Fruit fly (Drosophila melanogaster): ENCODE results near the gene CG17782.
A peak's percentile ranks its signal among the peaks of the same experiment; 100 is the strongest.

The CG17782 gene

dm6 chr3R:24372662-24373061 lies at the start of gene CG17782:
CG17782 (minus strand) TSS chr3R:24372762.
- TF ChIP-seq NC2α (GFP tag; optimal IDR thresholded peaks at IDR 0.05) (no peak), eyg (GFP tag; optimal IDR thresholded peaks at IDR 0.05) (no peak), sc (optimal IDR thresholded peaks at IDR 0.05) (no peak), sc (GFP tag; optimal IDR thresholded peaks at IDR 0.05) (no peak), dysf (GFP tag; IDR thresholded peaks at IDR 0.05) (no peak), CG10979 (tag; optimal IDR thresholded peaks at IDR 0.05) (no peak), unc-4 (GFP tag; IDR thresholded peaks at IDR 0.05; ENCODE audit: partially characterized antibody) (no peak), Ada2b (GFP tag; IDR thresholded peaks at IDR 0.05) (no peak), CG10431 (GFP tag; optimal IDR thresholded peaks at IDR 0.05) (no peak), CG17328 (GFP tag; IDR thresholded peaks at IDR 0.05) (no peak), hb (GFP tag; IDR thresholded peaks at IDR 0.05; ENCODE audit: partially characterized antibody) (no peak), CG34422 (GFP tag; IDR thresholded peaks at IDR 0.05) (no peak)

DNA sequence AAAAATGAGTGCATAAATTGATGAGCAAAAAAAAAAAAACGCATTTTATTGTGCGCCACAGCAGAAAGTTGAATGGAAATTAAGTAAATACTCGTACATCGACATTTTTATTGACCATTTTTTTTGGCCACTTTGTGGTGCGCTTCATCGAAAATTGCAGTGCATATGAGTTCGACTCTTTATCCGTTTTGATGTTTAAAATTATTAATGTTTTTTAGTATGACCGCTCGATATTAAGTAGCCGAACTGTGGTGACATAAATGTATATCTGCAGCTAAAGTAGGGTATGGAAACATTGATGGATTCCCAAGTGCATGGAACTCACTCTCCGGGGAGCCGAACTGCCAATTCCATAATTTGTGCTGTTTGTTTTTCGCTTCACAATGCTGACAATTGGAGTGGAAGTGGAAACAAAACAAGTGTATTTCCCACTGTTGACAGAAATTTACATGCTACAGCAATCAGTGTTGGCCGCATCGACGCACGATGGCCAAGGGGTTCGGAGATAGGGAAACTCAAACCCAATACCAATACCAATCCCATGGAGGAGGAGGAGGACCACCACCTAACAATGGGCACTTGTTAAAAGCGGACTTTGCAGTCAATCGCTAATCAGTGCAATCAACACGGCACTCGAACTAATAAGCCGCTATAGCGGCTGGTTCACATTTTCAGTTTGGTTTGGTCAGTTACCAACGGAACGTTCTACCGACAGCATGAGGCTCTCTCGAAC lies 19.8 kb upstream of the CG17782 start, which contains the start of gene CG13616:
CG13616 (plus strand) TSS at position 683 of the 733 bp plus-strand sequence.
- TF ChIP-seq CG9876 (GFP tag; optimal IDR thresholded peaks at IDR 0.05), result no peak
- peak; percentile 9 for TF ChIP-seq Ets65A (GFP tag)

dm6 chr3R:24390239-24390638 lies 17.7 kb upstream of the CG17782 start, which contains the start of the genes CG5768 and CG13615:
CG5768 (minus strand) TSS chr3R:24390339.
CG13615 (plus strand) TSS chr3R:24390518.
- no peak for TF ChIP-seq CG16779 (GFP tag; IDR thresholded peaks at IDR 0.05)
- no peak for TF ChIP-seq CG32532 (GFP tag; IDR thresholded peaks at IDR 0.05)
- no peak for TF ChIP-seq CG8281 (tag; optimal IDR thresholded peaks at IDR 0.05)
- no peak for TF ChIP-seq sisA (GFP tag; IDR thresholded peaks at IDR 0.05)
- no peak for TF ChIP-seq slp2 (GFP tag; optimal IDR thresholded peaks at IDR 0.05)
- TF ChIP-seq CG1647 (GFP tag; optimal IDR thresholded peaks at IDR 0.05), result no peak
- TF ChIP-seq CG4360 (GFP tag; IDR thresholded peaks at IDR 0.05), result no peak
- TF ChIP-seq cad (GFP tag; optimal IDR thresholded peaks at IDR 0.05), result no peak
- no peak for TF ChIP-seq CG2116 (GFP tag; optimal IDR thresholded peaks at IDR 0.05)
- TF ChIP-seq Optix (GFP tag; IDR thresholded peaks at IDR 0.05), result no peak
- no peak for TF ChIP-seq CG32772 (GFP tag; IDR thresholded peaks at IDR 0.05)
- no peak for TF ChIP-seq CG4282 (GFP tag; optimal IDR thresholded peaks at IDR 0.05)
- no peak for TF ChIP-seq CG12744 (GFP tag; optimal IDR thresholded peaks at IDR 0.05)
- no peak for TF ChIP-seq Stat92E (GFP tag; optimal IDR thresholded peaks at IDR 0.05)

- TF ChIP-seq Hr39 (optimal IDR thresholded peaks at IDR 0.05), result no peak
- TF ChIP-seq sc (optimal IDR thresholded peaks at IDR 0.05), result no peak
- no peak for TF ChIP-seq sc (GFP tag; optimal IDR thresholded peaks at IDR 0.05)
- no peak for TF ChIP-seq CG17186 (GFP tag; optimal IDR thresholded peaks at IDR 0.05)
- TF ChIP-seq cg (GFP tag; optimal IDR thresholded peaks at IDR 0.05), result no peak
- TF ChIP-seq Taf1 (GFP tag; IDR thresholded peaks at IDR 0.05), result no peak
- no peak for TF ChIP-seq CG12155 (GFP tag; optimal IDR thresholded peaks at IDR 0.05)
Observed at dm6 chr3R:24386434-24386833, 13.9 kb upstream of the CG17782 start.

dm6 chr3R:24384952-24385351 lies 12.4 kb upstream of the CG17782 start, which contains the start of gene CG17780:
CG17780 (minus strand) TSS chr3R:24385052.
- TF ChIP-seq Meics (GFP tag; optimal IDR thresholded peaks at IDR 0.05) (no peak), en (GFP tag; optimal IDR thresholded peaks at IDR 0.05) (no peak), CG10321 (GFP tag; IDR thresholded peaks at IDR 0.05) (no peak), CG14441 (GFP tag; IDR thresholded peaks at IDR 0.05) (no peak), CG6689 (GFP tag; IDR thresholded peaks at IDR 0.05) (no peak), Bteb2 (GFP tag; optimal IDR thresholded peaks at IDR 0.05) (no peak), CG10274 (GFP tag; optimal IDR thresholded peaks at IDR 0.05) (no peak), Fer3 (tag; optimal IDR thresholded peaks at IDR 0.05) (no peak), Dref (GFP tag; IDR thresholded peaks at IDR 0.05) (no peak), fru (optimal IDR thresholded peaks at IDR 0.05) (no peak), Max (GFP tag; optimal IDR thresholded peaks at IDR 0.05) (no peak), oc (tag; optimal IDR thresholded peaks at IDR 0.05) (no peak), tgo (GFP tag; IDR thresholded peaks at IDR 0.05) (no peak), CG14667 (GFP tag; IDR thresholded peaks at IDR 0.05) (no peak)

Measured in whole organism, embryonic.